Fruit fly (Drosophila melanogaster) whole organism, embryonic: Measurements from ENCODE around the gene CG17230.
A peak's percentile ranks its signal among the peaks of the same experiment; 100 is the strongest.

Experiments
- Abd-B ChIP-seq: fragments of 200-800 bp; sonication (Bioruptor generic); optimal IDR thresholded peaks from 2 replicates; lab custom pipeline; 2018; ENCODE audit warnings: missing biosample characterization, mild to moderate bottlenecking, missing genetic modification characterization, moderate library complexity
- Asciz ChIP-seq: fragments of 200-800 bp; sonication (Bioruptor generic); optimal IDR thresholded peaks from 2 replicates; lab custom pipeline; 2017; ENCODE audit warnings: missing biosample characterization, mild to moderate bottlenecking, missing genetic modification characterization, missing genetic modification reagents
- Blimp-1 ChIP-seq: fragments of 200-800 bp; sonication (Bioruptor generic); optimal IDR thresholded peaks from 3 replicates; lab custom pipeline; 2018; ENCODE audit warnings: missing biosample characterization, missing genetic modification characterization, mild to moderate bottlenecking, moderate library complexity, missing genetic modification reagents
- CG10543 ChIP-seq: fragments of 200-800 bp; sonication (Bioruptor generic); optimal IDR thresholded peaks from 3 replicates; lab custom pipeline; 2017; ENCODE audit warnings: missing biosample characterization, mild to moderate bottlenecking, missing genetic modification characterization, moderate library complexity
- CG11456 ChIP-seq: fragments of 200-800 bp; sonication (Bioruptor generic); IDR thresholded peaks from 3 replicates; pipeline ENCODE4 v1.3.6; 2022; ENCODE audit warnings: missing biosample characterization, missing genetic modification characterization
- CG11560 ChIP-seq: fragments of 200-800 bp; sonication (Bioruptor generic); IDR thresholded peaks from 3 replicates; pipeline ENCODE4 v1.3.6; 2022; ENCODE audit warnings: missing biosample characterization, missing genetic modification characterization
- CG13424 ChIP-seq: fragments of 200-800 bp; sonication (Bioruptor generic); optimal IDR thresholded peaks from 2 replicates; lab custom pipeline; 2019; ENCODE audit warnings: missing biosample characterization, mild to moderate bottlenecking, missing genetic modification characterization, moderate library complexity
- CG15011 ChIP-seq: fragments of 200-800 bp; sonication (Bioruptor generic); optimal IDR thresholded peaks from 3 replicates; lab custom pipeline; 2018; ENCODE audit warnings: missing biosample characterization, mild to moderate bottlenecking, missing genetic modification characterization
- CG15696 ChIP-seq: fragments of 200-800 bp; sonication (Bioruptor generic); optimal IDR thresholded peaks from 2 replicates; lab custom pipeline; 2019; ENCODE audit warnings: missing biosample characterization, mild to moderate bottlenecking, missing genetic modification characterization, moderate library complexity
- CG1603 ChIP-seq: fragments of 200-800 bp; sonication (Bioruptor generic); optimal IDR thresholded peaks from 2 replicates; lab custom pipeline; 2019; ENCODE audit warnings: missing biosample characterization, mild to moderate bottlenecking, missing genetic modification characterization, moderate library complexity
- CG17568 ChIP-seq: fragments of 200-800 bp; sonication (Bioruptor generic); optimal IDR thresholded peaks from 2 replicates; lab custom pipeline; 2018; ENCODE audit warnings: missing biosample characterization, mild to moderate bottlenecking, missing genetic modification characterization, moderate library complexity
- CG17802 ChIP-seq: fragments of 200-800 bp; sonication (Bioruptor generic); optimal IDR thresholded peaks from 2 replicates; lab custom pipeline; 2018; ENCODE audit warnings: missing biosample characterization, mild to moderate bottlenecking, missing genetic modification characterization, moderate library complexity
- CG18764 ChIP-seq: fragments of 200-800 bp; sonication (Bioruptor generic); optimal IDR thresholded peaks from 3 replicates; lab custom pipeline; 2016; ENCODE audit warnings: missing biosample characterization, missing genetic modification characterization
- CG2875 ChIP-seq: fragments of 200-800 bp; sonication (Bioruptor generic); optimal IDR thresholded peaks from 2 replicates; lab custom pipeline; 2017; ENCODE audit warnings: missing biosample characterization, mild to moderate bottlenecking, missing genetic modification characterization, missing genetic modification reagents
- CG34224 ChIP-seq: fragments of 200-800 bp; sonication (Bioruptor generic); IDR thresholded peaks from 3 replicates; pipeline ENCODE4 v1.3.6; 2022; ENCODE audit warnings: missing biosample characterization, missing genetic modification characterization; ENCODE audit not compliant: partially characterized antibody
- CG3726 ChIP-seq: fragments of 200-800 bp; sonication (Bioruptor generic); IDR thresholded peaks from 3 replicates; pipeline ENCODE4, ENCODE4 v1.3.6; 2022; ENCODE audit warnings: missing biosample characterization, missing genetic modification characterization
- CG42726 ChIP-seq: fragments of 200-800 bp; sonication (Bioruptor generic); IDR thresholded peaks from 2 replicates; pipeline ENCODE4 v1.3.6; 2022; ENCODE audit warnings: missing biosample characterization, missing genetic modification characterization; ENCODE audit not compliant: partially characterized antibody
- CG6254 ChIP-seq: fragments of 200-800 bp; sonication (Bioruptor generic); optimal IDR thresholded peaks from 3 replicates; lab custom pipeline; 2017; ENCODE audit warnings: mild to moderate bottlenecking, missing biosample characterization, missing genetic modification reagents, missing genetic modification characterization
- CG6683 ChIP-seq: fragments of 200-800 bp; sonication (Bioruptor generic); optimal IDR thresholded peaks from 2 replicates; lab custom pipeline; 2017; ENCODE audit warnings: missing biosample characterization, mild to moderate bottlenecking, missing genetic modification characterization, missing genetic modification reagents
- CG6813 ChIP-seq: fragments of 200-800 bp; sonication (Bioruptor generic); optimal IDR thresholded peaks from 2 replicates; lab custom pipeline; 2017; ENCODE audit warnings: missing biosample characterization, missing genetic modification characterization, mild to moderate bottlenecking, moderate library complexity, missing genetic modification reagents
- CG7271 ChIP-seq: fragments of 200-800 bp; sonication (Bioruptor generic); optimal IDR thresholded peaks from 2 replicates; lab custom pipeline; 2018; ENCODE audit warnings: missing biosample characterization, mild to moderate bottlenecking, missing genetic modification characterization, moderate library complexity
- CG8290 ChIP-seq, 3 experiments: fragments of 200-800 bp; sonication (Bioruptor generic); optimal IDR thresholded peaks; 2 replicates each; lab custom pipeline; 2016 to 2019; ENCODE audit warnings: missing biosample characterization in 3 of 3, missing genetic modification characterization in 3 of 3, mild to moderate bottlenecking in 2 of 3, moderate library complexity in 1 of 3
- CG8924 ChIP-seq: fragments of 200-800 bp; optimal IDR thresholded peaks from 3 replicates; lab custom pipeline; 2019; ENCODE audit warnings: missing biosample characterization, mild to moderate bottlenecking, missing genetic modification characterization, moderate library complexity
- CG9215 ChIP-seq: fragments of 200-800 bp; sonication (Bioruptor generic); IDR thresholded peaks from 2 replicates; pipeline ENCODE4 v1.3.6; 2022; ENCODE audit warnings: missing biosample characterization, missing genetic modification characterization
- Dek ChIP-seq: fragments of 200-800 bp; sonication (Bioruptor generic); optimal IDR thresholded peaks from 3 replicates; lab custom pipeline; 2019; ENCODE audit warnings: missing biosample characterization, mild to moderate bottlenecking, missing genetic modification characterization, moderate library complexity
- Dip3 ChIP-seq: fragments of 200-800 bp; sonication (Bioruptor generic); optimal IDR thresholded peaks from 3 replicates; lab custom pipeline; 2016; ENCODE audit warnings: missing biosample characterization, missing genetic modification characterization
- Dll ChIP-seq: fragments of 200-800 bp; sonication (Bioruptor generic); IDR thresholded peaks from 4 replicates; pipeline ENCODE4 v1.3.6; 2022; ENCODE audit warnings: missing biosample characterization, missing genetic modification characterization; ENCODE audit not compliant: partially characterized antibody
- H15 ChIP-seq: fragments of 200-800 bp; sonication (Bioruptor generic); IDR thresholded peaks from 3 replicates; pipeline ENCODE4 v1.3.6; 2022; ENCODE audit warnings: missing biosample characterization, missing genetic modification characterization
- Hey ChIP-seq: fragments of 200-800 bp; sonication (Bioruptor generic); optimal IDR thresholded peaks from 3 replicates; lab custom pipeline; 2018; ENCODE audit warnings: missing biosample characterization, mild to moderate bottlenecking, missing genetic modification characterization
- Mes4 ChIP-seq: fragments of 200-800 bp; sonication (Bioruptor generic); optimal IDR thresholded peaks from 2 replicates; lab custom pipeline; 2016; ENCODE audit warnings: missing biosample characterization, missing genetic modification characterization
- PHDP ChIP-seq: fragments of 200-800 bp; sonication (Bioruptor generic); optimal IDR thresholded peaks from 3 replicates; lab custom pipeline; 2018; ENCODE audit warnings: missing biosample characterization, mild to moderate bottlenecking, missing genetic modification characterization, moderate library complexity
- Six4 ChIP-seq: fragments of 200-800 bp; sonication (Bioruptor generic); optimal IDR thresholded peaks from 2 replicates; lab custom pipeline; 2016; ENCODE audit warnings: missing biosample characterization, missing genetic modification characterization
- abd-A ChIP-seq: fragments of 200-800 bp; sonication (Bioruptor generic); optimal IDR thresholded peaks from 3 replicates; lab custom pipeline; 2019; ENCODE audit warnings: missing biosample characterization, mild to moderate bottlenecking, missing genetic modification characterization, moderate library complexity
- ase ChIP-seq: fragments of 200-800 bp; sonication (Bioruptor generic); IDR thresholded peaks from 3 replicates; pipeline ENCODE4 v1.3.6; 2022; ENCODE audit warnings: missing biosample characterization, missing genetic modification characterization
- crol ChIP-seq: fragments of 200-800 bp; sonication (Bioruptor generic); IDR thresholded peaks from 2 replicates; pipeline ENCODE4 v1.3.6; 2022; ENCODE audit warnings: missing biosample characterization, missing genetic modification characterization
- dmrt99B ChIP-seq: fragments of 200-800 bp; sonication (Bioruptor generic); optimal IDR thresholded peaks from 2 replicates; lab custom pipeline; 2018; ENCODE audit warnings: missing biosample characterization, mild to moderate bottlenecking, missing genetic modification characterization, moderate library complexity
- eyg ChIP-seq: fragments of 200-800 bp; sonication (Bioruptor generic); optimal IDR thresholded peaks from 3 replicates; lab custom pipeline; 2016; ENCODE audit warnings: missing biosample characterization, missing genetic modification characterization
- fru ChIP-seq: fragments of >200 bp; optimal IDR thresholded peaks from 2 replicates; lab custom pipeline; 2017
- jigr1 ChIP-seq: fragments of 200-800 bp; sonication (Bioruptor generic); IDR thresholded peaks from 3 replicates; pipeline ENCODE4 v1.3.6; 2022; ENCODE audit warnings: missing biosample characterization, missing genetic modification characterization
- knrl ChIP-seq: fragments of 200-800 bp; sonication (Bioruptor generic); IDR thresholded peaks from 3 replicates; pipeline ENCODE4 v1.3.6; 2022; ENCODE audit warnings: missing biosample characterization, missing genetic modification characterization; ENCODE audit not compliant: partially characterized antibody
- odd ChIP-seq: fragments of 200-800 bp; sonication (Bioruptor generic); optimal IDR thresholded peaks from 2 replicates; lab custom pipeline; 2017; ENCODE audit warnings: missing biosample characterization, mild to moderate bottlenecking, missing genetic modification characterization
- otp ChIP-seq: fragments of 200-800 bp; sonication (Bioruptor generic); IDR thresholded peaks from 3 replicates; pipeline ENCODE4, ENCODE4 v1.3.6; 2022; ENCODE audit warnings: missing biosample characterization, missing genetic modification characterization
- prd ChIP-seq, 3 experiments: fragments of >200 bp in 2 of 3; fragments of 200-800 bp in 1 of 3; sonication (Bioruptor generic) in 1 of 3; optimal IDR thresholded peaks in 2 of 3; IDR thresholded peaks in 1 of 3; 2 replicates in 2 of 3; 3 replicates in 1 of 3; pipeline versions ENCODE4 v1.3.6 to Lab custom; 2017 to 2022; ENCODE audit warnings: missing biosample characterization in 1 of 3, missing genetic modification characterization in 1 of 3
- sc ChIP-seq, 3 experiments: fragments of >200 bp in 2 of 3; fragments of 200-800 bp in 1 of 3; sonication (Bioruptor generic) in 1 of 3; optimal IDR thresholded peaks; 2 replicates in 2 of 3; 3 replicates in 1 of 3; lab custom pipeline; 2017; ENCODE audit warnings: mild to moderate bottlenecking in 1 of 3, missing biosample characterization in 1 of 3, missing genetic modification characterization in 1 of 3, missing genetic modification reagents in 1 of 3
- stwl ChIP-seq: fragments of 200-800 bp; sonication (Bioruptor generic); optimal IDR thresholded peaks from 3 replicates; lab custom pipeline; 2018; ENCODE audit warnings: missing biosample characterization, mild to moderate bottlenecking, missing genetic modification characterization, moderate library complexity
- trem ChIP-seq: fragments of 200-800 bp; optimal IDR thresholded peaks from 3 replicates; lab custom pipeline; 2019; ENCODE audit warnings: missing biosample characterization, mild to moderate bottlenecking, missing genetic modification characterization, moderate library complexity
- trh ChIP-seq: fragments of 200-800 bp; sonication (Bioruptor generic); optimal IDR thresholded peaks from 2 replicates; lab custom pipeline; 2016; ENCODE audit warnings: missing biosample characterization, missing genetic modification characterization
- ttk ChIP-seq: fragments of 200-800 bp; sonication (Bioruptor generic); IDR thresholded peaks from 2 replicates; pipeline ENCODE4 v2.1.2; 2022; ENCODE audit warnings: missing biosample characterization, missing genetic modification characterization
- vvl ChIP-seq: fragments of 200-800 bp; sonication (Bioruptor generic); IDR thresholded peaks from 2 replicates; pipeline ENCODE4 v1.3.6; 2022; ENCODE audit warnings: missing biosample characterization, missing genetic modification characterization

Gene CG17230

DNA sequence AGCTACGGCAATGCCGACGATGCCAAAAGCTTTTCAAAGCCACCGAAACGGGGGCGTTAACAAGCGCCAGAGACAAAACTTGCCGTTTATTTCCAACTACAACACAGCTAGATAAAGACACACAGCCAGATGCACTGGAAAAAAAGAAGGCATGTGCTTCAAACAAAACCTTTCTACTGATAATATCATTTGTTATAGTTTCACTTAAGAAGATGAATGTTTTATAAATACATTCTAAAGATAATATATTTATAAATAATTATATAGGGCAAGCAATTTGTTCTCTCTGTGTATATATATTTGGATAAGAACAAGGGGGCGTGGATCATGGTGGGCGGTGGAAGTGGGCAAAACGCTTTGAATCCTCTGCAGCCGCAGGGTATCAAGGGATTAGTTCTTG, 52.7 kb downstream of the CG17230 start (continued):
- TF ChIP-seq CG10543 (GFP tag; lab: Kevin White, UChicago) = no peak
- TF ChIP-seq ttk (GFP tag; lab: Robert Waterston, UW) = no peak
- no peak for TF ChIP-seq abd-A (tag; lab: Kevin White, UChicago)
- TF ChIP-seq CG6254 = no peak
- TF ChIP-seq CG11456 (GFP tag; lab: Robert Waterston, UW) = no peak
- TF ChIP-seq CG9215 (GFP tag; lab: Robert Waterston, UW) = no peak
- TF ChIP-seq CG6813 (GFP tag; lab: Kevin White, UChicago) = no peak
- TF ChIP-seq stwl (tag; lab: Kevin White, UChicago) = no peak
- TF ChIP-seq H15 (GFP tag; lab: Robert Waterston, UW) = no peak
- TF ChIP-seq CG11560 (tag; lab: Robert Waterston, UW) = no peak
- peak; percentile 61 for TF ChIP-seq dmrt99B
- TF ChIP-seq Mes4 = no peak
- TF ChIP-seq CG8290 (GFP tag; optimal IDR thresholded peaks at IDR 0.05; lab: Kevin White, UChicago) = no peak
- TF ChIP-seq CG8290 (tag; optimal IDR thresholded peaks at IDR 0.05; lab: Kevin White, UChicago) = no peak
- no peak for TF ChIP-seq otp (GFP tag; lab: Robert Waterston, UW)
- no peak for TF ChIP-seq prd (optimal IDR thresholded peaks at IDR 0.05; lab: Kevin White, UChicago)
- peak; percentile 27; the same call in 1 of the 3 replicates for TF ChIP-seq prd (GFP tag; IDR thresholded peaks at IDR 0.05; lab: Robert Waterston, UW)
- TF ChIP-seq CG17568 (GFP tag; lab: Kevin White, UChicago) = no peak
- no peak for TF ChIP-seq CG6683
- TF ChIP-seq knrl (GFP tag; lab: Robert Waterston, UW) = no peak
- TF ChIP-seq CG1603 (tag; lab: Kevin White, UChicago) = no peak
- TF ChIP-seq ase (GFP tag; lab: Robert Waterston, UW) = no peak
- TF ChIP-seq PHDP = peak; percentile 36
- TF ChIP-seq odd (GFP tag; lab: Kevin White, UChicago) = no peak
- TF ChIP-seq CG34224 (GFP tag; lab: Robert Waterston, UW) = no peak
- TF ChIP-seq Abd-B = no peak
- TF ChIP-seq trem (tag; lab: Kevin White, UChicago) = no peak
- TF ChIP-seq Dip3 (GFP tag; lab: Kevin White, UChicago) = no peak
- TF ChIP-seq CG15696 (tag; lab: Kevin White, UChicago) = no peak
- peak; percentile 54 for TF ChIP-seq CG13424 (tag; lab: Kevin White, UChicago)
- TF ChIP-seq jigr1 (GFP tag; lab: Robert Waterston, UW) = no peak
- TF ChIP-seq vvl (GFP tag; lab: Robert Waterston, UW) = no peak
- TF ChIP-seq Hey (tag; lab: Kevin White, UChicago) = no peak
- no peak for TF ChIP-seq CG17802 (tag; lab: Kevin White, UChicago)
- no peak for TF ChIP-seq CG42726
- no peak for TF ChIP-seq Six4
- TF ChIP-seq CG15011 = no peak
- no peak for TF ChIP-seq CG18764 (GFP tag; lab: Kevin White, UChicago)
- TF ChIP-seq CG8924 = peak; percentile 31
- no peak for TF ChIP-seq Blimp-1 (GFP tag; lab: Kevin White, UChicago)
- no peak for TF ChIP-seq Dll (GFP tag; lab: Robert Waterston, UW)
- TF ChIP-seq Dek (tag; lab: Kevin White, UChicago) = peak; percentile 25
- no peak for TF ChIP-seq CG3726 (GFP tag; lab: Robert Waterston, UW)
- TF ChIP-seq fru = no peak
- no peak for TF ChIP-seq crol
- TF ChIP-seq CG7271 (tag; lab: Kevin White, UChicago) = no peak
- no peak for TF ChIP-seq sc (optimal IDR thresholded peaks at IDR 0.05; lab: Kevin White, UChicago)
- no peak for TF ChIP-seq sc (GFP tag; optimal IDR thresholded peaks at IDR 0.05; lab: Kevin White, UChicago)
- TF ChIP-seq CG2875 (GFP tag; lab: Kevin White, UChicago) = no peak
- TF ChIP-seq trh (GFP tag; lab: Kevin White, UChicago) = no peak
- TF ChIP-seq eyg (GFP tag; lab: Kevin White, UChicago) = no peak
- TF ChIP-seq Asciz (GFP tag; lab: Kevin White, UChicago) = no peak
